Worm (Caenorhabditis elegans): ENCODE data around the gene aly-1.

Gene aly-1

ce11 chrIV:9107464-9107863 is 1.3 kb upstream of the aly-1 start:
- TF ChIP-seq unc-39 (tag; optimal IDR thresholded peaks at IDR 0.05), result no peak
- no peak for TF ChIP-seq mls-2 (tag; optimal IDR thresholded peaks at IDR 0.05)
- TF ChIP-seq nhr-2 (tag; optimal IDR thresholded peaks at IDR 0.05), result no peak
- no peak for TF ChIP-seq ceh-43 (GFP tag; optimal IDR thresholded peaks at IDR 0.05)
- TF ChIP-seq mep-1 (tag; optimal IDR thresholded peaks at IDR 0.05), result peak; percentile 83
- TF ChIP-seq M03D4.4 (tag; optimal IDR thresholded peaks at IDR 0.05), result no peak
- TF ChIP-seq lin-32 (GFP tag; optimal IDR thresholded peaks at IDR 0.05), result peak; percentile 46
- peak; percentile 17 for TF ChIP-seq cnd-1 (tag; optimal IDR thresholded peaks at IDR 0.05)
- no peak for TF ChIP-seq zip-8 (tag; optimal IDR thresholded peaks at IDR 0.05)
- TF ChIP-seq bed-3 (GFP tag; optimal IDR thresholded peaks at IDR 0.05), result no peak
- peak; percentile 80 for TF ChIP-seq ham-2 (GFP tag; optimal IDR thresholded peaks at IDR 0.05)
- peak; percentile 100 for TF ChIP-seq hlh-1 (tag; optimal IDR thresholded peaks at IDR 0.05)
- TF ChIP-seq nhr-28 (tag; optimal IDR thresholded peaks at IDR 0.05), result no peak
- no peak for TF ChIP-seq mab-5 (tag; optimal IDR thresholded peaks at IDR 0.05)
- TF ChIP-seq lin-13 (tag; optimal IDR thresholded peaks at IDR 0.05), result peak; percentile 32
- no peak for TF ChIP-seq sptf-1 (tag; optimal IDR thresholded peaks at IDR 0.05)
- TF ChIP-seq elt-3 (tag; optimal IDR thresholded peaks at IDR 0.05), result no peak
- TF ChIP-seq elt-1 (tag; optimal IDR thresholded peaks at IDR 0.05; ENCODE audit: borderline replicate concordance, insufficient read depth), result no peak
- peak; percentile 27 for TF ChIP-seq unc-120 (tag; optimal IDR thresholded peaks at IDR 0.05; ENCODE audit: poor library complexity, severe bottlenecking)
- no peak for TF ChIP-seq tbx-8 (GFP tag; optimal IDR thresholded peaks at IDR 0.05)
- TF ChIP-seq ceh-83 (GFP tag; optimal IDR thresholded peaks at IDR 0.05), result no peak
- no peak for TF ChIP-seq flh-1 (GFP tag; optimal IDR thresholded peaks at IDR 0.05)
- peak; percentile 4 for TF ChIP-seq unc-62 (GFP tag; optimal IDR thresholded peaks at IDR 0.05)
- peak; percentile 48 for TF ChIP-seq nhr-237 (tag; optimal IDR thresholded peaks at IDR 0.05)
- TF ChIP-seq ceh-39 (tag; optimal IDR thresholded peaks at IDR 0.05), result peak; percentile 50
- peak; percentile 77 for TF ChIP-seq pha-4 (tag; optimal IDR thresholded peaks at IDR 0.05)
- peak; percentile 24 for TF ChIP-seq lsy-2 (tag; optimal IDR thresholded peaks at IDR 0.05)
- no peak for TF ChIP-seq drap-1 (GFP tag; optimal IDR thresholded peaks at IDR 0.05)
- TF ChIP-seq ces-1 (GFP tag; optimal IDR thresholded peaks at IDR 0.05), result peak; percentile 52
- no peak for TF ChIP-seq nhr-76 (tag; optimal IDR thresholded peaks at IDR 0.05)
- TF ChIP-seq snpc-4 (tag; optimal IDR thresholded peaks at IDR 0.05), result no peak
- no peak for TF ChIP-seq sem-2 (GFP tag; optimal IDR thresholded peaks at IDR 0.05)
- no peak for TF ChIP-seq ztf-11 (tag; optimal IDR thresholded peaks at IDR 0.05)
- TF ChIP-seq nhr-12 (tag; optimal IDR thresholded peaks at IDR 0.05), result no peak
- TF ChIP-seq blmp-1 (tag; optimal IDR thresholded peaks at IDR 0.05), result no peak

DNA sequence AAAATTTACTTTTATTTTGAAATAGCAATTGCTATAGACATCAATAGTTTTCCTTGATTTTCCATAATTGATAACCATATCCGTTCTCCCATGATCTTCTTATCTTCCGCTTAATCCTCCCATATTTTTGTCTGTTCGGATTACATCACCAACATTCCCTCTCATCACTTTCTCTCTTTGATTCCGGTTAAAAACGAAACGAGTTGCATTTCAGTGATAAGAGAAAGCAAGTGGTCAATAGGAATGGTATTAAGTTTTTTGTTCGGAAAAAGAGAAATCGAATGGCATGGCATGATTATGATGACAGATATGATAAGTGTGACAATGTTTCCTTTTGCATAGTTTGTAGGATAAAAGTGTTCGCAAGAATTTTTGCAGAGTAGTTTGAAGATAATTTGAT is 3.3 kb downstream of the aly-1 start:
- TF ChIP-seq pha-4 (tag; optimal IDR thresholded peaks at IDR 0.05), result no peak
- peak; percentile 39 for TF ChIP-seq blmp-1 (tag; optimal IDR thresholded peaks at IDR 0.05)

DNA sequence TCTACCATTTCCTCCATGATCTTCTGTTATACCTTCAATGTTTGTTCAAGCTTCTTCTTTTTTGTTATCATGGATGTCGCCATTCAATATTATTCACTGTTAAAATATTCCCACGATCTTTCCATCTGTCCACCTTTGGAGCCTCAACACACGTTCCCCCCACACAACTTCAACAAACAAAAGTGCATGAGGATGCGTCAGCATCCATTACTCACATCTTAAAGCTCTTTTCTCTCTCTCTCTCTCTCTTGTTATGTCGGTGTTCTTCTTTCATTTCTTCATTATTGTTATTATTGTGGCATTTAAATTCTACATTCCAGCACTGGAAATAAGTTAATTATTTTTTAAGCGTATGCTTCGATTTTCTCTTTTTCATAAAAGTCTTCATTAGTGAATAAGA is 5.3 kb downstream of the aly-1 start:
- TF ChIP-seq flh-1 (GFP tag; optimal IDR thresholded peaks at IDR 0.05) (no peak), sem-2 (GFP tag; optimal IDR thresholded peaks at IDR 0.05) (no peak), zip-8 (tag; optimal IDR thresholded peaks at IDR 0.05) (no peak), nhr-28 (tag; optimal IDR thresholded peaks at IDR 0.05) (no peak), drap-1 (GFP tag; optimal IDR thresholded peaks at IDR 0.05) (no peak), mls-2 (tag; optimal IDR thresholded peaks at IDR 0.05) (no peak), nhr-2 (tag; optimal IDR thresholded peaks at IDR 0.05) (no peak), ceh-83 (GFP tag; optimal IDR thresholded peaks at IDR 0.05) (no peak), ceh-43 (GFP tag; optimal IDR thresholded peaks at IDR 0.05) (no peak), snpc-4 (tag; optimal IDR thresholded peaks at IDR 0.05) (no peak), unc-39 (tag; optimal IDR thresholded peaks at IDR 0.05) (no peak), elt-1 (tag; optimal IDR thresholded peaks at IDR 0.05; ENCODE audit: borderline replicate concordance, insufficient read depth) (no peak), bed-3 (GFP tag; optimal IDR thresholded peaks at IDR 0.05) (no peak), mep-1 (tag; optimal IDR thresholded peaks at IDR 0.05) (no peak), blmp-1 (tag; optimal IDR thresholded peaks at IDR 0.05) (no peak), unc-120 (tag; optimal IDR thresholded peaks at IDR 0.05; ENCODE audit: poor library complexity, severe bottlenecking) (no peak), tbx-8 (GFP tag; optimal IDR thresholded peaks at IDR 0.05) (no peak)

DNA sequence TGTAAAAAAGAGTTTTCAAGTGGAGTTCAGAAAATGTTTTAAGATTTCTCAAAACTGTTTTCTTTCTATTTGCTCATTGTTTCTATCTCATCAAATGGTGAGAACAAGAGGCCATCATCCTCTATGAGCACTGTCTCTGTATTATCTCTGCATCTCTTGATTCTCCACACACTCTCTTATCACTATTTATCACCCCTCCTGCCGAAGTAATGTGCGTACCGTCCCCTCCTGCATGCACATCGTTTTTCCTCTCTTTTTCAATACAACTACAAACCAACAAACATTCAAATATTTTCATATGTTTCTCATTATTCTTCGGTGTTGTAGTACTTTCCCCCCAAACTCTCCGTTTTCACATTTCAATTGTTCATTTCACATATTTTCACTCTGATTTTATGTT is 7.7 kb downstream of the aly-1 start:
- TF ChIP-seq lsy-2 (tag; optimal IDR thresholded peaks at IDR 0.05) (no peak), ceh-39 (tag; optimal IDR thresholded peaks at IDR 0.05) (no peak), ceh-43 (GFP tag; optimal IDR thresholded peaks at IDR 0.05) (no peak), mep-1 (tag; optimal IDR thresholded peaks at IDR 0.05) (no peak), M03D4.4 (tag; optimal IDR thresholded peaks at IDR 0.05) (no peak), lin-13 (tag; optimal IDR thresholded peaks at IDR 0.05) (no peak), zip-8 (tag; optimal IDR thresholded peaks at IDR 0.05) (no peak), bed-3 (GFP tag; optimal IDR thresholded peaks at IDR 0.05) (no peak), mab-5 (tag; optimal IDR thresholded peaks at IDR 0.05) (no peak)
